Worm (Caenorhabditis elegans) whole organism, L4/young adult: ENCODE measurements around the gene F59B10.2.

ENCODE experiments used
- W03F9.2 ChIP-seq: fragments of 150-350 bp; optimal IDR thresholded peaks from 2 replicates; lab custom pipeline; 2014; ENCODE audit warnings: missing biosample characterization, missing genetic modification characterization
- dao-5 ChIP-seq: sonication (generic microtip); optimal IDR thresholded peaks from 2 replicates; lab custom pipeline; 2016; ENCODE audit warnings: missing genotype, missing genetic modification characterization, moderate library complexity, missing compliant biosample characterization
- him-1 ChIP-seq: sonication (generic microtip); optimal IDR thresholded peaks from 2 replicates; lab custom pipeline; 2016; ENCODE audit warnings: missing genotype, missing genetic modification reagents, missing genetic modification characterization, missing compliant biosample characterization

Gene F59B10.2

ce11 chrII:10485640-10486039 lies 24.0 kb downstream of the F59B10.2 start:
- TF ChIP-seq him-1 (tag; lab: Kevin White, UChicago) (no peak), W03F9.2 (tag; lab: Kevin White, UChicago) (no peak), dao-5 (tag; lab: Kevin White, UChicago) (no peak)

- TF ChIP-seq him-1 (tag; lab: Kevin White, UChicago) (no peak), W03F9.2 (tag; lab: Kevin White, UChicago) (no peak), dao-5 (tag; lab: Kevin White, UChicago) (no peak)
Measured at ce11 chrII:10483860-10484259, 25.8 kb downstream of the F59B10.2 start.

- TF ChIP-seq him-1 (tag; lab: Kevin White, UChicago) = no peak
- TF ChIP-seq W03F9.2 (tag; lab: Kevin White, UChicago) = no peak
- TF ChIP-seq dao-5 (tag; lab: Kevin White, UChicago) = no peak
Measured at ce11 chrII:10482899-10483298, 26.7 kb downstream of the F59B10.2 start.

- TF ChIP-seq him-1 (tag; lab: Kevin White, UChicago) (no peak), dao-5 (tag; lab: Kevin White, UChicago) (no peak), W03F9.2 (tag; lab: Kevin White, UChicago) (no peak)
Measured at ce11 chrII:10481824-10482556, 27.7 kb downstream of the F59B10.2 start, which contains the start of the genes clec-60 and ZK666.11. Gene clec-60, minus strand, starts transcription at chrII:10481874. Gene ZK666.11, plus strand, starts transcription at chrII:10482522.

- no peak for TF ChIP-seq him-1 (tag; lab: Kevin White, UChicago)
- no peak for TF ChIP-seq W03F9.2 (tag; lab: Kevin White, UChicago)
- TF ChIP-seq dao-5 (tag; lab: Kevin White, UChicago) = no peak
Measured at ce11 chrII:10480043-10480442, 29.6 kb downstream of the F59B10.2 start.

ce11 chrII:10479348-10479747 lies 30.3 kb downstream of the F59B10.2 start, which contains the start of gene clec-59:
Gene clec-59, minus strand, starts transcription at chrII:10479448.
- TF ChIP-seq dao-5 (tag; lab: Kevin White, UChicago) (no peak), W03F9.2 (tag; lab: Kevin White, UChicago) (no peak), him-1 (tag; lab: Kevin White, UChicago) (no peak)

- no peak for TF ChIP-seq him-1 (tag; lab: Kevin White, UChicago)
- no peak for TF ChIP-seq dao-5 (tag; lab: Kevin White, UChicago)
Measured at ce11 chrII:10476959-10477358, 32.7 kb downstream of the F59B10.2 start, which contains the start of gene ZK666.4. Gene ZK666.4, plus strand, starts transcription at chrII:10477259.

- TF ChIP-seq dao-5 (tag; lab: Kevin White, UChicago) = no peak
- TF ChIP-seq W03F9.2 (tag; lab: Kevin White, UChicago) = no peak
- TF ChIP-seq him-1 (tag; lab: Kevin White, UChicago) = no peak
Measured at ce11 chrII:10476039-10476438, 33.6 kb downstream of the F59B10.2 start, which contains the start of gene clec-58. Gene clec-58, minus strand, starts transcription at chrII:10476139.

- TF ChIP-seq W03F9.2 (tag; lab: Kevin White, UChicago) (no peak), dao-5 (tag; lab: Kevin White, UChicago) (no peak), him-1 (tag; lab: Kevin White, UChicago) (no peak)
Measured at ce11 chrII:10471790-10472189, 37.9 kb downstream of the F59B10.2 start, which contains the start of gene ZK666.2. Gene ZK666.2, minus strand, starts transcription at chrII:10471890.

- no peak for TF ChIP-seq him-1 (tag; lab: Kevin White, UChicago)
- TF ChIP-seq dao-5 (tag; lab: Kevin White, UChicago) = no peak
- no peak for TF ChIP-seq W03F9.2 (tag; lab: Kevin White, UChicago)
Measured at ce11 chrII:10471247-10471646, 38.4 kb downstream of the F59B10.2 start, which contains the start of gene ZK666.1. Gene ZK666.1, minus strand, starts transcription at chrII:10471347.

ce11 chrII:10470159-10470558 lies 39.5 kb downstream of the F59B10.2 start, which contains the start of gene clec-143:
Gene clec-143, minus strand, starts transcription at chrII:10470297.
- TF ChIP-seq dao-5 (tag; lab: Kevin White, UChicago) (no peak), W03F9.2 (tag; lab: Kevin White, UChicago) (no peak), him-1 (tag; lab: Kevin White, UChicago) (no peak)

ce11 chrII:10466552-10466951 lies 43.1 kb downstream of the F59B10.2 start, which contains the start of gene tnc-2:
Gene tnc-2, plus strand, starts transcription at chrII:10466852.
- TF ChIP-seq dao-5 (tag; lab: Kevin White, UChicago) (no peak), W03F9.2 (tag; lab: Kevin White, UChicago) (no peak), him-1 (tag; lab: Kevin White, UChicago) (no peak)

- TF ChIP-seq him-1 (tag; lab: Kevin White, UChicago) = no peak
- TF ChIP-seq dao-5 (tag; lab: Kevin White, UChicago) = no peak
- no peak for TF ChIP-seq W03F9.2 (tag; lab: Kevin White, UChicago)
Measured at ce11 chrII:10464230-10464920, 45.3 kb downstream of the F59B10.2 start, which contains the start of the genes ZK673.6 and sdz-37. Gene ZK673.6, minus strand, starts transcription at chrII:10464330. Gene sdz-37, plus strand, starts transcription at chrII:10464870.
